Worm (Caenorhabditis elegans): ENCODE results near the gene Y25C1A.7.

DNA sequence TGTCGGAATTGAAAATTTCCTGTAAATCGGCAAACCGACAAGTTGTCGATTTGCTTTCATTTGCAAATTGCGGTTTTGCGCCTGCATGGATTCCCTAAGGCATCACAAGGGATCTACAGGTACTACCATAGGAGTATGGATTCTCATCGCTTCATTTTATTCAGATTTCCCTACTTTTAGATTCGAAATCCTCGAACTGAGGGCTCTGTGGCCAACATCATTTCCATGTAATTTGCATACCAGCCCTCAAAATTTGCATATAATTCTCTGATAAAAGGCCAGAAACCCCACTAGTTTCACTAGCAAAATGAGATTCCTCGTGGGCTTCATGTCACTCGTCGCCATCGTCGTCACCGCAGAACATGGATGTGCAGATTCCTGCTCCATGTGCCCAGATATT is 41.5 kb upstream of the Y25C1A.7 start, which contains the start of gene Y25C1A.2:
- TF ChIP-seq sox-4 (tag; optimal IDR thresholded peaks at IDR 0.05) (no peak), hlh-13 (GFP tag; optimal IDR thresholded peaks at IDR 0.05) (no peak), nhr-11 (tag; optimal IDR thresholded peaks at IDR 0.05) (no peak), elt-4 (tag; optimal IDR thresholded peaks at IDR 0.05) (no peak), odd-2 (tag; optimal IDR thresholded peaks at IDR 0.05) (no peak), lin-11 (tag; optimal IDR thresholded peaks at IDR 0.05) (no peak), gmeb-2 (tag; optimal IDR thresholded peaks at IDR 0.05) (no peak), pag-3 (tag; optimal IDR thresholded peaks at IDR 0.05; ENCODE audit: borderline replicate concordance) (no peak)
